Fruit fly (Drosophila melanogaster) whole organism, embryonic: ENCODE measurements around the gene CG33966.

Experiments used
- Atf6 ChIP-seq: fragments of 200-800 bp; sonication (Bioruptor generic); IDR thresholded peaks from 2 replicates; pipeline ENCODE4 v1.3.6; 2022; ENCODE audit warnings: missing biosample characterization, missing genetic modification characterization
- CG10274 ChIP-seq: fragments of 200-800 bp; sonication (Bioruptor generic); optimal IDR thresholded peaks from 3 replicates; lab custom pipeline; 2017; ENCODE audit warnings: missing biosample characterization, mild to moderate bottlenecking, missing genetic modification characterization
- CG10321 ChIP-seq: fragments of 200-800 bp; sonication (Bioruptor generic); IDR thresholded peaks from 2 replicates; pipeline ENCODE4 v1.3.6; 2022; ENCODE audit warnings: missing biosample characterization, missing genetic modification characterization
- CG10543 ChIP-seq: fragments of 200-800 bp; sonication (Bioruptor generic); optimal IDR thresholded peaks from 3 replicates; lab custom pipeline; 2017; ENCODE audit warnings: missing biosample characterization, mild to moderate bottlenecking, missing genetic modification characterization, moderate library complexity
- CG11398 ChIP-seq: fragments of 200-800 bp; sonication (Bioruptor generic); optimal IDR thresholded peaks from 2 replicates; lab custom pipeline; 2016; ENCODE audit warnings: missing biosample characterization, missing genetic modification characterization
- CG11695 ChIP-seq: fragments of 200-800 bp; sonication (Bioruptor generic); IDR thresholded peaks from 3 replicates; pipeline ENCODE4 v1.3.6; 2022; ENCODE audit warnings: missing biosample characterization, missing genetic modification characterization
- CG11723 ChIP-seq: fragments of 200-800 bp; sonication (Bioruptor generic); optimal IDR thresholded peaks from 2 replicates; lab custom pipeline; 2017; ENCODE audit warnings: missing biosample characterization, mild to moderate bottlenecking, missing genetic modification characterization
- CG12299 ChIP-seq: fragments of 200-800 bp; sonication (Bioruptor generic); optimal IDR thresholded peaks from 2 replicates; lab custom pipeline; 2018; ENCODE audit warnings: missing biosample characterization, mild to moderate bottlenecking, missing genetic modification characterization
- CG12769 ChIP-seq: fragments of 200-800 bp; sonication (Bioruptor generic); optimal IDR thresholded peaks from 2 replicates; lab custom pipeline; 2019; ENCODE audit warnings: missing biosample characterization, mild to moderate bottlenecking, missing genetic modification characterization, moderate library complexity
- CG13123 ChIP-seq: fragments of 200-800 bp; sonication (Bioruptor generic); optimal IDR thresholded peaks from 2 replicates; lab custom pipeline; 2016; ENCODE audit warnings: missing biosample characterization, missing genetic modification characterization
- CG14667 ChIP-seq: fragments of 200-800 bp; sonication (Bioruptor generic); IDR thresholded peaks from 2 replicates; pipeline ENCODE4 v1.3.6; 2022; ENCODE audit warnings: missing biosample characterization, missing genetic modification characterization
- CG14965 ChIP-seq: fragments of 200-800 bp; sonication (Bioruptor generic); optimal IDR thresholded peaks from 2 replicates; lab custom pipeline; 2016; ENCODE audit warnings: missing biosample characterization, missing genetic modification characterization, borderline replicate concordance
- CG15073 ChIP-seq: fragments of 200-800 bp; sonication (Bioruptor generic); optimal IDR thresholded peaks from 2 replicates; lab custom pipeline; 2016; ENCODE audit warnings: missing biosample characterization, missing genetic modification characterization
- CG15696 ChIP-seq: fragments of 200-800 bp; sonication (Bioruptor generic); optimal IDR thresholded peaks from 2 replicates; lab custom pipeline; 2019; ENCODE audit warnings: missing biosample characterization, mild to moderate bottlenecking, missing genetic modification characterization, moderate library complexity
- CG16863 ChIP-seq: fragments of 200-800 bp; sonication (Bioruptor generic); optimal IDR thresholded peaks from 3 replicates; lab custom pipeline; 2016; ENCODE audit warnings: missing biosample characterization, missing genetic modification characterization
- CG17186 ChIP-seq: fragments of 200-800 bp; sonication (Bioruptor generic); optimal IDR thresholded peaks from 3 replicates; lab custom pipeline; 2017; ENCODE audit warnings: missing biosample characterization, missing genetic modification reagents, missing genetic modification characterization
- CG1792 ChIP-seq: fragments of 200-800 bp; sonication (Bioruptor generic); optimal IDR thresholded peaks from 2 replicates; lab custom pipeline; 2016; ENCODE audit warnings: missing biosample characterization, missing genetic modification characterization
- CG18599 ChIP-seq: fragments of 200-800 bp; sonication (Bioruptor generic); optimal IDR thresholded peaks from 3 replicates; lab custom pipeline; 2017; ENCODE audit warnings: missing biosample characterization, missing genetic modification characterization, mild to moderate bottlenecking, moderate library complexity, missing genetic modification reagents
- CG18619 ChIP-seq: fragments of 200-800 bp; sonication (Bioruptor generic); optimal IDR thresholded peaks from 3 replicates; lab custom pipeline; 2017; ENCODE audit warnings: missing biosample characterization, mild to moderate bottlenecking, missing genetic modification characterization
- CG33213 ChIP-seq: fragments of 200-800 bp; sonication (Bioruptor generic); optimal IDR thresholded peaks from 3 replicates; lab custom pipeline; 2016; ENCODE audit warnings: missing biosample characterization, missing genetic modification characterization
- CG3995 ChIP-seq: fragments of 200-800 bp; sonication (Bioruptor generic); optimal IDR thresholded peaks from 3 replicates; lab custom pipeline; 2016; ENCODE audit warnings: missing biosample characterization, missing genetic modification characterization
- CG5180 ChIP-seq: fragments of 200-800 bp; sonication (Bioruptor generic); optimal IDR thresholded peaks from 3 replicates; lab custom pipeline; 2017; ENCODE audit warnings: missing biosample characterization, missing genetic modification characterization, mild to moderate bottlenecking, moderate library complexity, missing genetic modification reagents
- CG5245 ChIP-seq: fragments of 200-800 bp; sonication (Bioruptor generic); optimal IDR thresholded peaks from 3 replicates; lab custom pipeline; 2016; ENCODE audit warnings: missing biosample characterization, missing genetic modification characterization
- CG7987 ChIP-seq: fragments of 200-800 bp; sonication (Bioruptor generic); optimal IDR thresholded peaks from 2 replicates; lab custom pipeline; 2018; ENCODE audit warnings: missing biosample characterization, mild to moderate bottlenecking, missing genetic modification characterization, moderate library complexity
- CG8944 ChIP-seq: fragments of 200-800 bp; sonication (Bioruptor generic); optimal IDR thresholded peaks from 3 replicates; lab custom pipeline; 2016; ENCODE audit warnings: missing biosample characterization, missing genetic modification characterization
- CG9609 ChIP-seq: fragments of 200-800 bp; sonication (Bioruptor generic); optimal IDR thresholded peaks from 3 replicates; lab custom pipeline; 2016; ENCODE audit warnings: missing biosample characterization, missing genetic modification characterization
- Deaf1 ChIP-seq: fragments of 200-800 bp; optimal IDR thresholded peaks from 3 replicates; lab custom pipeline; 2019; ENCODE audit warnings: missing biosample characterization, mild to moderate bottlenecking, missing genetic modification characterization, moderate library complexity
- Fer1 ChIP-seq: fragments of 200-800 bp; sonication (Bioruptor generic); optimal IDR thresholded peaks from 2 replicates; lab custom pipeline; 2017; ENCODE audit warnings: missing biosample characterization, mild to moderate bottlenecking, missing genetic modification characterization
- Lhr ChIP-seq: fragments of 200-800 bp; sonication (Bioruptor generic); optimal IDR thresholded peaks from 3 replicates; lab custom pipeline; 2017; ENCODE audit warnings: mild to moderate bottlenecking, missing biosample characterization, missing genetic modification reagents, missing genetic modification characterization
- Lim3 ChIP-seq: fragments of 200-800 bp; sonication (Bioruptor generic); IDR thresholded peaks from 2 replicates; pipeline ENCODE4 v1.3.6; 2022; ENCODE audit warnings: missing biosample characterization, missing genetic modification characterization
- Med ChIP-seq: fragments of 200-800 bp; sonication (Bioruptor generic); peaks from one replicate; lab custom pipeline; 2016; ENCODE audit warnings: missing biosample characterization, missing genetic modification characterization, mild to moderate bottlenecking, inconsistent platforms, moderate library complexity
- Rx ChIP-seq: fragments of 200-800 bp; sonication (Bioruptor generic); IDR thresholded peaks from 2 replicates; pipeline ENCODE4 v1.3.6; 2022; ENCODE audit warnings: missing biosample characterization, missing genetic modification characterization
- Sry-δ ChIP-seq: fragments of 200-800 bp; sonication (Bioruptor generic); optimal IDR thresholded peaks from 2 replicates; lab custom pipeline; 2016; ENCODE audit warnings: missing biosample characterization, missing genetic modification characterization
- Usf ChIP-seq: fragments of 200-800 bp; sonication (Bioruptor generic); optimal IDR thresholded peaks from 2 replicates; lab custom pipeline; 2017; ENCODE audit warnings: missing genotype, missing biosample characterization, missing genetic modification characterization
- cato ChIP-seq: fragments of 200-800 bp; sonication (Bioruptor generic); optimal IDR thresholded peaks from 2 replicates; lab custom pipeline; 2016; ENCODE audit warnings: missing biosample characterization, missing genetic modification characterization, borderline replicate concordance
- chif ChIP-seq, 2 experiments: fragments of 200-800 bp; sonication (Bioruptor generic); optimal IDR thresholded peaks; 3 replicates each; lab custom pipeline; 2016; ENCODE audit warnings: missing biosample characterization in 2 of 2, missing genetic modification characterization in 2 of 2
- chn ChIP-seq: fragments of 200-800 bp; sonication (Bioruptor generic); optimal IDR thresholded peaks from 2 replicates; lab custom pipeline; 2016; ENCODE audit warnings: missing biosample characterization, missing genetic modification characterization
- en ChIP-seq: fragments of 200-800 bp; sonication (Bioruptor generic); optimal IDR thresholded peaks from 2 replicates; lab custom pipeline; 2016; ENCODE audit warnings: missing biosample characterization, missing genetic modification characterization
- exex ChIP-seq: fragments of 200-800 bp; sonication (Bioruptor generic); optimal IDR thresholded peaks from 4 replicates; lab custom pipeline; 2018; ENCODE audit warnings: missing biosample characterization, mild to moderate bottlenecking, missing genetic modification characterization, moderate library complexity
- fd3F ChIP-seq: fragments of 200-800 bp; sonication (Bioruptor generic); optimal IDR thresholded peaks from 2 replicates; lab custom pipeline; 2018; ENCODE audit warnings: missing biosample characterization, mild to moderate bottlenecking, missing genetic modification characterization, moderate library complexity
- fd64A ChIP-seq: fragments of 200-800 bp; sonication (Bioruptor generic); optimal IDR thresholded peaks from 3 replicates; lab custom pipeline; 2018; ENCODE audit warnings: missing biosample characterization, mild to moderate bottlenecking, missing genetic modification characterization
- hb ChIP-seq: fragments of 200-800 bp; sonication (Bioruptor generic); IDR thresholded peaks from 3 replicates; pipeline ENCODE4 v1.3.6; 2022; ENCODE audit warnings: missing biosample characterization, missing genetic modification characterization; ENCODE audit not compliant: partially characterized antibody
- jigr1 ChIP-seq: fragments of 200-800 bp; sonication (Bioruptor generic); IDR thresholded peaks from 3 replicates; pipeline ENCODE4 v1.3.6; 2022; ENCODE audit warnings: missing biosample characterization, missing genetic modification characterization
- jumu ChIP-seq: fragments of 200-800 bp; sonication (Bioruptor generic); optimal IDR thresholded peaks from 3 replicates; lab custom pipeline; 2016; ENCODE audit warnings: missing biosample characterization, missing genetic modification characterization
- oc ChIP-seq: fragments of 200-800 bp; sonication (Bioruptor generic); optimal IDR thresholded peaks from 2 replicates; lab custom pipeline; 2018; ENCODE audit warnings: missing biosample characterization, mild to moderate bottlenecking, missing genetic modification characterization, moderate library complexity
- onecut ChIP-seq: fragments of 200-800 bp; sonication (Bioruptor generic); IDR thresholded peaks from 2 replicates; pipeline ENCODE4 v1.3.6; 2022; ENCODE audit warnings: missing biosample characterization, missing genetic modification characterization
- org-1 ChIP-seq: fragments of 200-800 bp; sonication (Bioruptor generic); optimal IDR thresholded peaks from 2 replicates; lab custom pipeline; 2017; ENCODE audit warnings: missing biosample characterization, missing genetic modification characterization
- tll ChIP-seq, 2 experiments: fragments of 200-800 bp in 1 of 2; fragments of >200 bp in 1 of 2; sonication (Bioruptor generic) in 1 of 2; optimal IDR thresholded peaks; 2 replicates each; lab custom pipeline; 2017 to 2019; ENCODE audit warnings: missing biosample characterization in 2 of 2, missing genetic modification characterization in 2 of 2, mild to moderate bottlenecking in 1 of 2, moderate library complexity in 1 of 2
- unpg ChIP-seq: fragments of 200-800 bp; sonication (Bioruptor generic); optimal IDR thresholded peaks from 3 replicates; lab custom pipeline; 2018; ENCODE audit warnings: missing biosample characterization, mild to moderate bottlenecking, missing genetic modification characterization, moderate library complexity
- zf30C ChIP-seq: fragments of 200-800 bp; sonication (Bioruptor generic); optimal IDR thresholded peaks from 3 replicates; lab custom pipeline; 2018; ENCODE audit warnings: missing biosample characterization, mild to moderate bottlenecking, missing genetic modification characterization

CG33966 gene

dm6 chr3L:1256061-1256780 is 22.3 kb downstream of the CG33966 start, which contains the start of gene tfc (continued):
- TF ChIP-seq CG14965 (GFP tag; lab: Kevin White, UChicago) (no peak), chn (GFP tag; lab: Kevin White, UChicago) (no peak), CG18599 (GFP tag; lab: Kevin White, UChicago) (no peak), chif (GFP tag; optimal IDR thresholded peaks at IDR 0.05; lab: Kevin White, UChicago) (no peak), CG8944 (GFP tag; lab: Kevin White, UChicago) (no peak), CG5245 (GFP tag; lab: Kevin White, UChicago) (no peak), en (no peak), Lhr (no peak), CG13123 (GFP tag; lab: Kevin White, UChicago) (no peak), CG12299 (no peak), CG16863 (GFP tag; lab: Kevin White, UChicago) (no peak), CG11398 (GFP tag; lab: Kevin White, UChicago) (no peak), CG15696 (tag; lab: Kevin White, UChicago) (no peak), onecut (GFP tag; lab: Robert Waterston, UW) (no peak), CG5180 (GFP tag; lab: Kevin White, UChicago) (peak; percentile 83), CG17186 (no peak), exex (no peak), oc (peak; percentile 18), CG7987 (GFP tag; lab: Kevin White, UChicago) (no peak), jumu (GFP tag; lab: Kevin White, UChicago) (no peak), fd64A (GFP tag; lab: Kevin White, UChicago) (no peak), CG14667 (GFP tag; lab: Robert Waterston, UW) (no peak), Rx (GFP tag; lab: Robert Waterston, UW) (no peak), CG10543 (GFP tag; lab: Kevin White, UChicago) (peak; percentile 4), jigr1 (GFP tag; lab: Robert Waterston, UW) (no peak), CG9609 (no peak), CG15073 (GFP tag; lab: Kevin White, UChicago) (no peak), CG11695 (no peak), Deaf1 (tag; lab: Kevin White, UChicago) (peak; percentile 90), Sry-δ (GFP tag; lab: Kevin White, UChicago) (no peak), Lim3 (GFP tag; lab: Robert Waterston, UW) (no peak), Atf6 (no peak), unpg (no peak), CG12769 (tag; lab: Kevin White, UChicago) (peak; percentile 67), CG18619 (GFP tag; lab: Kevin White, UChicago) (no peak), CG11723 (no peak), hb (no peak), Usf (GFP tag; lab: Kevin White, UChicago) (no peak), zf30C (GFP tag; lab: Kevin White, UChicago) (no peak), CG10321 (GFP tag; lab: Robert Waterston, UW) (no peak), Med (peak; percentile 42), CG33213 (GFP tag; lab: Kevin White, UChicago) (no peak), CG3995 (GFP tag; lab: Kevin White, UChicago) (no peak), fd3F (GFP tag; lab: Kevin White, UChicago) (no peak), cato (no peak), Fer1 (GFP tag; lab: Kevin White, UChicago) (no peak), CG1792 (GFP tag; lab: Kevin White, UChicago) (no peak), tll (GFP tag; optimal IDR thresholded peaks at IDR 0.05; lab: Kevin White, UChicago) (no peak), CG10274 (GFP tag; lab: Kevin White, UChicago) (no peak), org-1 (GFP tag; lab: Kevin White, UChicago) (no peak)
